Fruit fly (Drosophila melanogaster): ENCODE data around the gene CG7362.

DNA sequence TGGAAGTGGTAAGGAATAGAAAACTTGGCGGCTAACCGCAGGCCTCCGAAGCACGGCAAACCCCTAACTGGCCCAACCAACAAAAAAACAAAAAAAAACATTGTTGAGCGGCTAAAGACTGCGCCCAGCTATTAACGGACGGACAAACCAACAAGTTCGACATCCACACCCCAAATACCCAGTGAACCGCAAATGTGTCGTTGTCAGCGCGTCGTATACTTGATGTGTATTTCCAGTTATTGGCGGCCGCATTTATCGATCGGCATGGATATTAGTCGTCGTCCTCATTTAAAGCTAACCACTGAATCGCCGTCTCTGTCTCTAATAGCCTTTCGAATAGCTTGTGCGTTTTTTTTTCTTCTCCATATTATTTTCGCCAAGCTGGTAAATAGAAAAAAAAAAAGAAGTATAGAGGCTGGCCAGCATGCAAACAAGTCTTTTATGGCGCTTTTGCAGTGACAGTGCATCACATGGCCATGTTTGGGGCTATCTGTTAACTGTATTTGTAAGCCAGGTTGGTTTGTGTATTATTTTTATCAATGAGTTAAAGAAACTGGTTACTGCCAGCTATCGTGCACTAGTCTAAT, 12.3 kb upstream of the CG7362 start:
- TF ChIP-seq CG12605 (GFP tag; IDR thresholded peaks at IDR 0.05) (0 out of 2 replicates have a peak, but pooled peaks have one; percentile 28), rn (GFP tag; IDR thresholded peaks at IDR 0.05) (no peak), CG8301 (tag; optimal IDR thresholded peaks at IDR 0.05) (no peak), CG8159 (tag; optimal IDR thresholded peaks at IDR 0.05) (no peak), Ets98B (GFP tag; IDR thresholded peaks at IDR 0.05) (peak; percentile 29; the same call in 1 of the 2 replicates), Pif1B (GFP tag; optimal IDR thresholded peaks at IDR 0.05) (no peak), gl (tag; optimal IDR thresholded peaks at IDR 0.05) (no peak), EcR (GFP tag; optimal IDR thresholded peaks at IDR 0.05) (no peak), CG9948 (tag; optimal IDR thresholded peaks at IDR 0.05) (no peak), Snoo (tag; optimal IDR thresholded peaks at IDR 0.05) (no peak), CG4496 (GFP tag; IDR thresholded peaks at IDR 0.05) (0 out of 3 replicates have a peak, but pooled peaks have one; percentile 13), CG34367 (tag; optimal IDR thresholded peaks at IDR 0.05) (no peak)

All from whole organism, pupa.